Worm (Caenorhabditis elegans) whole organism, young adult: ENCODE results near the gene F56C9.3.

Source experiments
- B0019.2 ChIP-seq: fragments of 200-800 bp; sonication (Bioruptor generic); conservative IDR thresholded peaks from 2 replicates; pipeline ENCODE4 v1.3.6; 2022; ENCODE audit warnings: missing genetic modification reagents, missing genetic modification characterization, missing compliant biosample characterization
- C06A6.2 ChIP-seq: fragments of 200-800 bp; sonication (Bioruptor generic); conservative IDR thresholded peaks from 2 replicates; pipeline ENCODE4 v1.3.6; 2022; ENCODE audit warnings: missing genetic modification characterization, missing compliant biosample characterization
- C17E4.6 ChIP-seq: fragments of 200-800 bp; sonication (Bioruptor generic); IDR thresholded peaks from 2 replicates; pipeline ENCODE4 v1.3.6; 2022; ENCODE audit warnings: missing genetic modification reagents, missing genetic modification characterization, missing compliant biosample characterization
- F10E7.11 ChIP-seq: sonication (generic microtip); optimal IDR thresholded peaks from 2 replicates; lab custom pipeline; 2017; ENCODE audit warnings: mild to moderate bottlenecking, missing genetic modification characterization, moderate library complexity, missing compliant biosample characterization
- F23B12.7 ChIP-seq: sonication (generic microtip); optimal IDR thresholded peaks from 2 replicates; lab custom pipeline; 2017; ENCODE audit warnings: missing genetic modification characterization, mild to moderate bottlenecking, missing compliant biosample characterization, antibody characterized with exemption, moderate library complexity; ENCODE audit not compliant: insufficient read depth
- F33H1.4 ChIP-seq: fragments of 200-800 bp; sonication (Bioruptor generic); IDR thresholded peaks from 2 replicates; pipeline ENCODE4 v1.3.6; 2022; ENCODE audit warnings: missing genetic modification reagents, missing genetic modification characterization, missing compliant biosample characterization
- F37B4.10 ChIP-seq: fragments of 200-800 bp; sonication (Bioruptor generic); IDR thresholded peaks from 2 replicates; pipeline ENCODE4 v1.3.6; 2022; ENCODE audit warnings: missing genetic modification characterization, missing compliant biosample characterization
- F52B5.7 ChIP-seq: sonication (generic microtip); optimal IDR thresholded peaks from 2 replicates; lab custom pipeline; 2016; ENCODE audit warnings: mild to moderate bottlenecking, missing genetic modification characterization, missing compliant biosample characterization
- F55B11.4 ChIP-seq: sonication (generic microtip); optimal IDR thresholded peaks from 2 replicates; lab custom pipeline; 2016; ENCODE audit warnings: missing compliant biosample characterization, missing genetic modification characterization, borderline replicate concordance; ENCODE audit not compliant: insufficient read depth
- F57A8.1 ChIP-seq: fragments of 200-800 bp; sonication (Bioruptor generic); optimal IDR thresholded peaks from 2 replicates; lab custom pipeline; 2018; ENCODE audit warnings: mild to moderate bottlenecking, missing genetic modification characterization, moderate library complexity, missing compliant biosample characterization
- T26A5.8 ChIP-seq: sonication (generic microtip); optimal IDR thresholded peaks from 2 replicates; lab custom pipeline; 2016; ENCODE audit warnings: missing genetic modification characterization, missing compliant biosample characterization
- Y67H2A.10 ChIP-seq: fragments of 200-800 bp; sonication (Bioruptor generic); conservative IDR thresholded peaks from 2 replicates; pipeline ENCODE4 v1.3.6; 2022; ENCODE audit warnings: missing genetic modification reagents, missing genetic modification characterization, missing compliant biosample characterization
- Y79H2A.3 ChIP-seq: fragments of 200-800 bp; sonication (Bioruptor generic); conservative IDR thresholded peaks from 2 replicates; pipeline ENCODE4 v1.3.6; 2022; ENCODE audit warnings: missing genetic modification reagents, missing genetic modification characterization, missing compliant biosample characterization
- aptf-3 ChIP-seq: fragments of 200-800 bp; sonication (Bioruptor generic); IDR thresholded peaks from 2 replicates; pipeline ENCODE4 v1.3.6; 2022; ENCODE audit warnings: missing genetic modification characterization, missing compliant biosample characterization
- athp-1 ChIP-seq: sonication (generic microtip); optimal IDR thresholded peaks from 2 replicates; lab custom pipeline; 2017; ENCODE audit warnings: mild to moderate bottlenecking, missing genetic modification characterization, missing compliant biosample characterization
- ccch-3 ChIP-seq: fragments of 200-800 bp; sonication (Bioruptor generic); optimal IDR thresholded peaks from 2 replicates; lab custom pipeline; 2018; ENCODE audit warnings: mild to moderate bottlenecking, missing genetic modification characterization, missing compliant biosample characterization
- ceh-27 ChIP-seq: fragments of 200-800 bp; sonication (Bioruptor generic); optimal IDR thresholded peaks from 2 replicates; lab custom pipeline; 2018; ENCODE audit warnings: mild to moderate bottlenecking, missing genetic modification characterization, moderate library complexity, missing compliant biosample characterization
- ceh-79 ChIP-seq: sonication (generic microtip); optimal IDR thresholded peaks from 2 replicates; lab custom pipeline; 2017; ENCODE audit warnings: mild to moderate bottlenecking, missing genetic modification characterization, missing compliant biosample characterization
- ceh-91 ChIP-seq: fragments of 200-800 bp; sonication (Bioruptor generic); IDR thresholded peaks from 2 replicates; pipeline ENCODE4 v1.3.6; 2022; ENCODE audit warnings: missing genetic modification reagents, missing genetic modification characterization, missing compliant biosample characterization
- efl-1 ChIP-seq: fragments of 150-350 bp; optimal IDR thresholded peaks from 2 replicates; lab custom pipeline; 2014; ENCODE audit warnings: missing biosample characterization, missing genetic modification reagents, missing genetic modification characterization
- egrh-3 ChIP-seq: fragments of 200-800 bp; sonication (Bioruptor generic); IDR thresholded peaks from 2 replicates; pipeline ENCODE4 v1.3.6; 2022; ENCODE audit warnings: missing genetic modification reagents, missing genetic modification characterization, missing compliant biosample characterization
- ekl-4 ChIP-seq: fragments of 200-800 bp; sonication (Bioruptor generic); IDR thresholded peaks from 2 replicates; pipeline ENCODE4 v1.3.6; 2022; ENCODE audit warnings: missing genetic modification reagents, missing genetic modification characterization, missing compliant biosample characterization
- fkh-3 ChIP-seq: sonication (generic microtip); optimal IDR thresholded peaks from 2 replicates; lab custom pipeline; 2016; ENCODE audit warnings: mild to moderate bottlenecking, missing genetic modification characterization, missing compliant biosample characterization
- gei-17 ChIP-seq: fragments of 200-800 bp; sonication (Bioruptor generic); optimal IDR thresholded peaks from 2 replicates; lab custom pipeline; 2018; ENCODE audit warnings: mild to moderate bottlenecking, missing genetic modification characterization, missing compliant biosample characterization
- hrde-1 ChIP-seq: sonication (generic microtip); optimal IDR thresholded peaks from 2 replicates; lab custom pipeline; 2016; ENCODE audit warnings: missing genetic modification characterization, mild to moderate bottlenecking, missing compliant biosample characterization, moderate library complexity, missing genotype, missing genetic modification reagents, borderline replicate concordance
- lin-40 ChIP-seq: sonication (generic microtip); optimal IDR thresholded peaks from 2 replicates; lab custom pipeline; 2016; ENCODE audit warnings: missing genetic modification characterization, mild to moderate bottlenecking, missing compliant biosample characterization, missing genotype, missing genetic modification reagents
- madf-10 ChIP-seq: sonication (generic microtip); optimal IDR thresholded peaks from 2 replicates; lab custom pipeline; 2016; ENCODE audit warnings: mild to moderate bottlenecking, missing genetic modification characterization, missing compliant biosample characterization
- madf-3 ChIP-seq: fragments of 200-800 bp; sonication (Bioruptor generic); IDR thresholded peaks from 2 replicates; pipeline ENCODE4 v1.3.6; 2022; ENCODE audit warnings: missing genetic modification reagents, missing genetic modification characterization, missing compliant biosample characterization
- mcd-1 ChIP-seq: fragments of 200-800 bp; sonication (Bioruptor generic); IDR thresholded peaks from 2 replicates; pipeline ENCODE4 v1.3.6; 2022; ENCODE audit warnings: missing genetic modification reagents, missing genetic modification characterization, missing compliant biosample characterization
- mel-28 ChIP-seq: sonication (generic microtip); optimal IDR thresholded peaks from 2 replicates; lab custom pipeline; 2016; ENCODE audit warnings: borderline replicate concordance, mild to moderate bottlenecking, missing genetic modification characterization, missing compliant biosample characterization
- mes-4 ChIP-seq: sonication (generic microtip); optimal IDR thresholded peaks from 2 replicates; lab custom pipeline; 2016; ENCODE audit warnings: missing genotype, missing genetic modification characterization, missing compliant biosample characterization
- nfya-1 ChIP-seq: sonication (generic microtip); optimal IDR thresholded peaks from 2 replicates; lab custom pipeline; 2017; ENCODE audit warnings: antibody characterized with exemption, missing compliant biosample characterization, missing genetic modification characterization, borderline replicate concordance; ENCODE audit not compliant: insufficient read depth
- nfyb-1 ChIP-seq: fragments of 200-800 bp; sonication (Bioruptor generic); IDR thresholded peaks from 2 replicates; pipeline ENCODE4 v1.3.6; 2022; ENCODE audit warnings: missing genetic modification reagents, missing genetic modification characterization, missing compliant biosample characterization
- nhr-120 ChIP-seq: fragments of 200-800 bp; sonication (Bioruptor generic); IDR thresholded peaks from 2 replicates; pipeline ENCODE4 v1.3.6; 2022; ENCODE audit warnings: missing genetic modification characterization, missing compliant biosample characterization
- nhr-179 ChIP-seq: sonication (generic microtip); optimal IDR thresholded peaks from 2 replicates; lab custom pipeline; 2016; ENCODE audit warnings: mild to moderate bottlenecking, missing genetic modification characterization, missing compliant biosample characterization
- nhr-90 ChIP-seq: sonication (generic microtip); optimal IDR thresholded peaks from 2 replicates; lab custom pipeline; 2016; ENCODE audit warnings: missing genotype, mild to moderate bottlenecking, missing genetic modification characterization, missing compliant biosample characterization
- pbrm-1 ChIP-seq: fragments of 200-800 bp; sonication (Bioruptor generic); IDR thresholded peaks from 2 replicates; pipeline ENCODE4 v1.3.6; 2022; ENCODE audit warnings: missing genetic modification reagents, missing genetic modification characterization, missing compliant biosample characterization
- rec-8 ChIP-seq, 2 experiments: sonication (generic microtip); optimal IDR thresholded peaks; 2 replicates each; lab custom pipeline; 2016; ENCODE audit warnings: mild to moderate bottlenecking in 2 of 2, missing genetic modification characterization in 2 of 2, missing genetic modification reagents in 2 of 2, missing genotype in 2 of 2, missing biosample characterization in 1 of 2, missing compliant biosample characterization in 1 of 2, moderate library complexity in 1 of 2
- repo-1 ChIP-seq: sonication (generic microtip); optimal IDR thresholded peaks from 2 replicates; lab custom pipeline; 2017; ENCODE audit warnings: mild to moderate bottlenecking, missing genetic modification characterization, missing compliant biosample characterization
- sdz-38 ChIP-seq: sonication (generic microtip); optimal IDR thresholded peaks from 2 replicates; lab custom pipeline; 2016; ENCODE audit warnings: missing genotype, missing genetic modification characterization, missing compliant biosample characterization
- snpc-1.1 ChIP-seq: sonication (generic microtip); optimal IDR thresholded peaks from 2 replicates; lab custom pipeline; 2017; ENCODE audit warnings: missing genetic modification characterization, mild to moderate bottlenecking, missing compliant biosample characterization, antibody characterized with exemption, moderate library complexity, missing genotype, missing genetic modification reagents; ENCODE audit not compliant: insufficient read depth
- somi-1 ChIP-seq: fragments of 200-800 bp; sonication (Bioruptor generic); optimal IDR thresholded peaks from 2 replicates; lab custom pipeline; 2018; ENCODE audit warnings: mild to moderate bottlenecking, missing genetic modification characterization, missing compliant biosample characterization
- tbp1 ChIP-seq: fragments of 200-800 bp; sonication (Bioruptor generic); optimal IDR thresholded peaks from 2 replicates; lab custom pipeline; 2018; ENCODE audit warnings: mild to moderate bottlenecking, missing genetic modification characterization, missing compliant biosample characterization
- tbx-9 ChIP-seq: sonication (generic microtip); optimal IDR thresholded peaks from 2 replicates; lab custom pipeline; 2016; ENCODE audit warnings: borderline replicate concordance, missing genetic modification characterization, inconsistent platforms, missing compliant biosample characterization
- tlf-1 ChIP-seq: fragments of 200-800 bp; sonication (Bioruptor generic); optimal IDR thresholded peaks from 2 replicates; lab custom pipeline; 2018; ENCODE audit warnings: mild to moderate bottlenecking, missing genetic modification characterization, missing compliant biosample characterization
- xnd-1 ChIP-seq: sonication (generic microtip); optimal IDR thresholded peaks from 2 replicates; lab custom pipeline; 2016; ENCODE audit warnings: missing genotype, missing genetic modification reagents, missing genetic modification characterization, missing compliant biosample characterization
- zim-3 ChIP-seq: sonication (generic microtip); optimal IDR thresholded peaks from 2 replicates; lab custom pipeline; 2017; ENCODE audit warnings: mild to moderate bottlenecking, missing genetic modification characterization, moderate library complexity, missing compliant biosample characterization
- ztf-22 ChIP-seq: fragments of 200-800 bp; sonication (Bioruptor generic); optimal IDR thresholded peaks from 2 replicates; lab custom pipeline; 2018; ENCODE audit warnings: mild to moderate bottlenecking, missing genetic modification characterization, moderate library complexity, missing compliant biosample characterization
- ztf-25 ChIP-seq: fragments of 200-800 bp; sonication (Bioruptor generic); IDR thresholded peaks from 2 replicates; pipeline ENCODE4 v1.3.6; 2022; ENCODE audit warnings: missing genetic modification reagents, missing genetic modification characterization, missing compliant biosample characterization

F56C9.3 gene

ce11 chrIII:7338693-7339092, 27.6 kb downstream of the F56C9.3 start, which contains the start of gene kap-1:
TSS of gene kap-1 (plus strand) at chrIII:7338835.
- TF ChIP-seq F55B11.4: no peak
- peak; percentile 44 for TF ChIP-seq mcd-1
- TF ChIP-seq tbp1 (GFP tag; lab: Kevin White, UChicago): peak; percentile 32
- TF ChIP-seq C17E4.6 (GFP tag; lab: Robert Waterston, UW): no peak
- no peak for TF ChIP-seq C06A6.2 (GFP tag; lab: Robert Waterston, UW)
- no peak for TF ChIP-seq F37B4.10 (GFP tag; lab: Robert Waterston, UW)
- no peak for TF ChIP-seq Y67H2A.10 (GFP tag; lab: Robert Waterston, UW)
- no peak for TF ChIP-seq F10E7.11 (tag; lab: Kevin White, UChicago)
- TF ChIP-seq gei-17: peak; percentile 26
- no peak for TF ChIP-seq nhr-179
- TF ChIP-seq nfyb-1 (GFP tag; lab: Robert Waterston, UW): peak; percentile 44; the same call in 1 of the 2 replicates
- peak; percentile 34 for TF ChIP-seq mes-4 (tag; lab: Kevin White, UChicago)
- TF ChIP-seq Y79H2A.3: no peak
- TF ChIP-seq B0019.2 (GFP tag; lab: Robert Waterston, UW): no peak
- TF ChIP-seq hrde-1 (tag; lab: Kevin White, UChicago): peak; percentile 58
- peak; percentile 15 for TF ChIP-seq nhr-90
- TF ChIP-seq madf-10 (tag; lab: Kevin White, UChicago): no peak
- no peak for TF ChIP-seq F23B12.7 (tag; lab: Kevin White, UChicago)
- no peak for TF ChIP-seq somi-1 (GFP tag; lab: Kevin White, UChicago)
- peak; percentile 51; the same call in 1 of the 2 replicates for TF ChIP-seq ekl-4 (GFP tag; lab: Robert Waterston, UW)
- no peak for TF ChIP-seq egrh-3 (GFP tag; lab: Robert Waterston, UW)
- no peak for TF ChIP-seq tbx-9 (tag; lab: Kevin White, UChicago)
- TF ChIP-seq aptf-3 (GFP tag; lab: Robert Waterston, UW): no peak
- peak; percentile 80 for TF ChIP-seq fkh-3 (tag; lab: Kevin White, UChicago)
- no peak for TF ChIP-seq F57A8.1
- TF ChIP-seq xnd-1 (tag; lab: Kevin White, UChicago): no peak
- no peak for TF ChIP-seq zim-3 (tag; lab: Kevin White, UChicago)
- peak; percentile 58 for TF ChIP-seq tlf-1 (GFP tag; lab: Kevin White, UChicago)
- peak; percentile 21 for TF ChIP-seq ceh-79 (tag; lab: Kevin White, UChicago)
- no peak for TF ChIP-seq ceh-91 (GFP tag; lab: Robert Waterston, UW)
- no peak for TF ChIP-seq sdz-38 (tag; lab: Kevin White, UChicago)
- no peak for TF ChIP-seq rec-8 (tag; optimal IDR thresholded peaks at IDR 0.05; lab: Kevin White, UChicago)
- TF ChIP-seq snpc-1.1 (tag; lab: Kevin White, UChicago): no peak
- no peak for TF ChIP-seq efl-1 (GFP tag; lab: Kevin White, UChicago)
- peak; percentile 76 for TF ChIP-seq F52B5.7 (tag; lab: Kevin White, UChicago)
- no peak for TF ChIP-seq lin-40 (tag; lab: Kevin White, UChicago)
- TF ChIP-seq pbrm-1 (GFP tag; lab: Robert Waterston, UW): no peak
- TF ChIP-seq ztf-25: no peak
- peak; percentile 25 for TF ChIP-seq ztf-22 (GFP tag; lab: Kevin White, UChicago)
- TF ChIP-seq athp-1 (tag; lab: Kevin White, UChicago): peak; percentile 62
- TF ChIP-seq F33H1.4 (GFP tag; lab: Robert Waterston, UW): peak; percentile 33; the same call in 1 of the 2 replicates
- no peak for TF ChIP-seq ceh-27 (GFP tag; lab: Kevin White, UChicago)
- peak; percentile 20 for TF ChIP-seq T26A5.8 (tag; lab: Kevin White, UChicago)
- TF ChIP-seq ccch-3 (GFP tag; lab: Kevin White, UChicago): no peak
- no peak for TF ChIP-seq madf-3 (GFP tag; lab: Robert Waterston, UW)
- peak; percentile 73 for TF ChIP-seq repo-1 (tag; lab: Kevin White, UChicago)
- TF ChIP-seq nhr-120 (GFP tag; lab: Robert Waterston, UW): 0 out of 2 replicates have a peak, but pooled peaks have one; percentile 12
- no peak for TF ChIP-seq nfya-1 (tag; lab: Kevin White, UChicago)
- TF ChIP-seq mel-28 (tag; lab: Kevin White, UChicago): no peak
